Worm (Caenorhabditis elegans): ENCODE results near the gene iff-1.

iff-1 gene

ce11 chrIII:9783133-9783590 is 36.2 kb upstream of the iff-1 start (continued):
- peak; percentile 21 to 35 for TF ChIP-seq let-607 (tag; optimal IDR thresholded peaks at IDR 0.05)
- no peak for TF ChIP-seq hlh-12 (tag; optimal IDR thresholded peaks at IDR 0.05)
- no peak for TF ChIP-seq zfh-2 (GFP tag; conservative IDR thresholded peaks at IDR 0.05)
- peak; percentile 62 for TF ChIP-seq F10E7.11 (tag; optimal IDR thresholded peaks at IDR 0.05)
- TF ChIP-seq nhr-27 (tag; optimal IDR thresholded peaks at IDR 0.05), result no peak
- TF ChIP-seq gei-17 (GFP tag; optimal IDR thresholded peaks at IDR 0.05), result peak; percentile 3
- no peak for TF ChIP-seq tbx-9 (tag; optimal IDR thresholded peaks at IDR 0.05; ENCODE audit: borderline replicate concordance)
- TF ChIP-seq madf-6 (GFP tag; IDR thresholded peaks at IDR 0.05), result peak; percentile 42
- TF ChIP-seq lsl-1 (GFP tag; optimal IDR thresholded peaks at IDR 0.05), result no peak
- no peak for TF ChIP-seq dpl-1 (GFP tag; optimal IDR thresholded peaks at IDR 0.05)
- TF ChIP-seq Y67H2A.10 (GFP tag; conservative IDR thresholded peaks at IDR 0.05), result no peak
- TF ChIP-seq lin-35 (GFP tag; optimal IDR thresholded peaks at IDR 0.05), result peak in 1 of 3 experiments; percentile 57
- TF ChIP-seq F57C9.4 (tag; optimal IDR thresholded peaks at IDR 0.05), result peak; percentile 80
- peak; percentile 54; the same call in 1 of the 2 replicates for TF ChIP-seq Y56A3A.18 (GFP tag; IDR thresholded peaks at IDR 0.05)
- no peak for TF ChIP-seq snpc-1.1 (tag; optimal IDR thresholded peaks at IDR 0.05; ENCODE audit: insufficient read depth)
- no peak for TF ChIP-seq nhr-179 (tag; optimal IDR thresholded peaks at IDR 0.05)
- peak; percentile 6 for TF ChIP-seq hrde-1 (tag; optimal IDR thresholded peaks at IDR 0.05; ENCODE audit: borderline replicate concordance)
- no peak for TF ChIP-seq mcd-1 (GFP tag; IDR thresholded peaks at IDR 0.05)
- peak; percentile 81 for TF ChIP-seq repo-1 (tag; optimal IDR thresholded peaks at IDR 0.05)
- peak; percentile 42 for TF ChIP-seq tlf-1 (GFP tag; optimal IDR thresholded peaks at IDR 0.05)
- peak; percentile 61 for TF ChIP-seq atf-7 (tag; optimal IDR thresholded peaks at IDR 0.05)
- TF ChIP-seq B0336.3 (GFP tag; IDR thresholded peaks at IDR 0.05), result peak; percentile 50; the same call in 1 of the 2 replicates
- no peak for TF ChIP-seq F23B12.7 (tag; optimal IDR thresholded peaks at IDR 0.05; ENCODE audit: insufficient read depth)
- 0 out of 2 replicates have a peak, but pooled peaks have one; percentile 60 for TF ChIP-seq ceh-58 (GFP tag; IDR thresholded peaks at IDR 0.05)

ce11 chrIII:9782483-9783081 is 35.6 kb upstream of the iff-1 start, which contains the start of gene R10E11.6:
Gene R10E11.6 (plus strand): TSS chrIII:9783006.
- TF ChIP-seq rec-8 (tag; optimal IDR thresholded peaks at IDR 0.05) (peak in 1 of 2 experiments; percentile 19), gei-17 (GFP tag; optimal IDR thresholded peaks at IDR 0.05) (no peak)

- peak; percentile 23 for TF ChIP-seq madf-10 (tag; optimal IDR thresholded peaks at IDR 0.05)
- peak; percentile 77 for TF ChIP-seq nfyb-1 (GFP tag; IDR thresholded peaks at IDR 0.05)
- TF ChIP-seq madf-6 (GFP tag; IDR thresholded peaks at IDR 0.05), result peak; percentile 57
- TF ChIP-seq zfh-2 (GFP tag; conservative IDR thresholded peaks at IDR 0.05), result peak; percentile 30; the same call in 1 of the 2 replicates
- peak; percentile 31 for TF ChIP-seq dox-1 (GFP tag; IDR thresholded peaks at IDR 0.05)
- peak; percentile 22; the same call in 1 of the 2 replicates for TF ChIP-seq C17E4.6 (GFP tag; IDR thresholded peaks at IDR 0.05)
- TF ChIP-seq dpff-1 (tag; optimal IDR thresholded peaks at IDR 0.05), result peak; percentile 11
- no peak for TF ChIP-seq snpc-1.3 (tag; optimal IDR thresholded peaks at IDR 0.05; ENCODE audit: insufficient read depth)
- TF ChIP-seq repo-1 (tag; optimal IDR thresholded peaks at IDR 0.05), result peak; percentile 62
- peak; percentile 43 for TF ChIP-seq nhr-90 (tag; optimal IDR thresholded peaks at IDR 0.05)
- no peak for TF ChIP-seq cebp-2 (GFP tag; IDR thresholded peaks at IDR 0.05)
- TF ChIP-seq ets-4 (GFP tag; optimal IDR thresholded peaks at IDR 0.05), result peak; percentile 66
- no peak for TF ChIP-seq mel-28 (tag; optimal IDR thresholded peaks at IDR 0.05; ENCODE audit: borderline replicate concordance)
- TF ChIP-seq Y67H2A.10 (GFP tag; conservative IDR thresholded peaks at IDR 0.05), result no peak
- no peak for TF ChIP-seq ztf-3 (GFP tag; optimal IDR thresholded peaks at IDR 0.05)
- peak; percentile 92 for TF ChIP-seq B0336.3 (GFP tag; IDR thresholded peaks at IDR 0.05)
- TF ChIP-seq athp-1 (tag; optimal IDR thresholded peaks at IDR 0.05), result peak; percentile 77
- TF ChIP-seq lin-40 (tag; optimal IDR thresholded peaks at IDR 0.05), result no peak
- TF ChIP-seq ceh-79 (tag; optimal IDR thresholded peaks at IDR 0.05), result peak; percentile 53
- peak; percentile 53 for TF ChIP-seq F52B5.7 (tag; optimal IDR thresholded peaks at IDR 0.05)
- no peak for TF ChIP-seq tbx-9 (tag; optimal IDR thresholded peaks at IDR 0.05; ENCODE audit: borderline replicate concordance)
- TF ChIP-seq pbrm-1 (GFP tag; IDR thresholded peaks at IDR 0.05), result peak; percentile 75
- TF ChIP-seq nfya-1 (tag; optimal IDR thresholded peaks at IDR 0.05; ENCODE audit: borderline replicate concordance, insufficient read depth), result no peak
- TF ChIP-seq ekl-4 (GFP tag; IDR thresholded peaks at IDR 0.05), result peak; percentile 80
Observed at ce11 chrIII:9782011-9782436, 35.0 kb upstream of the iff-1 start, which contains the start of gene vha-2. Gene vha-2 (plus strand): TSS chrIII:9782164.

Data from whole organism, young adult.